Worm (Caenorhabditis elegans) whole organism, mixed stage, embryonic: ENCODE data around the gene rpy-1.

Experiments
- M03D4.4 ChIP-seq: sonication (generic microtip); optimal IDR thresholded peaks from 2 replicates; lab custom pipeline; 2017; ENCODE audit warnings: mild to moderate bottlenecking, missing genetic modification characterization, missing compliant biosample characterization
- ham-2 ChIP-seq: fragments of 200-800 bp; sonication (Bioruptor generic); optimal IDR thresholded peaks from 2 replicates; lab custom pipeline; 2018; ENCODE audit warnings: mild to moderate bottlenecking, missing genetic modification characterization, missing compliant biosample characterization
- lin-32 ChIP-seq: fragments of 200-800 bp; sonication (Bioruptor generic); optimal IDR thresholded peaks from 2 replicates; lab custom pipeline; 2018; ENCODE audit warnings: mild to moderate bottlenecking, missing genetic modification characterization, missing compliant biosample characterization
- lsy-2 ChIP-seq: fragments of 150-350 bp; optimal IDR thresholded peaks from 2 replicates; lab custom pipeline; 2014; ENCODE audit warnings: missing biosample characterization, missing genetic modification characterization
- mep-1 ChIP-seq: fragments of 150-350 bp; optimal IDR thresholded peaks from 2 replicates; lab custom pipeline; 2017; ENCODE audit warnings: missing biosample characterization, missing genetic modification reagents, missing genetic modification characterization, inconsistent platforms
- nhr-76 ChIP-seq: sonication (generic microtip); optimal IDR thresholded peaks from 2 replicates; lab custom pipeline; 2017; ENCODE audit warnings: missing biosample characterization, missing genetic modification characterization
- pha-4 ChIP-seq: fragments of 150-350 bp; optimal IDR thresholded peaks from 2 replicates; lab custom pipeline; 2018; ENCODE audit warnings: missing biosample characterization, missing genetic modification reagents, missing genetic modification characterization
- snpc-4 ChIP-seq: fragments of 150-350 bp; optimal IDR thresholded peaks from 2 replicates; lab custom pipeline; 2014; ENCODE audit warnings: missing biosample characterization, missing genetic modification characterization
- sptf-1 ChIP-seq: sonication (generic microtip); optimal IDR thresholded peaks from 2 replicates; lab custom pipeline; 2017; ENCODE audit warnings: mild to moderate bottlenecking, missing genetic modification characterization, moderate library complexity, missing compliant biosample characterization
- ztf-11 ChIP-seq: fragments of 150-350 bp; optimal IDR thresholded peaks from 2 replicates; lab custom pipeline; 2014; ENCODE audit warnings: missing biosample characterization, missing genetic modification characterization

DNA sequence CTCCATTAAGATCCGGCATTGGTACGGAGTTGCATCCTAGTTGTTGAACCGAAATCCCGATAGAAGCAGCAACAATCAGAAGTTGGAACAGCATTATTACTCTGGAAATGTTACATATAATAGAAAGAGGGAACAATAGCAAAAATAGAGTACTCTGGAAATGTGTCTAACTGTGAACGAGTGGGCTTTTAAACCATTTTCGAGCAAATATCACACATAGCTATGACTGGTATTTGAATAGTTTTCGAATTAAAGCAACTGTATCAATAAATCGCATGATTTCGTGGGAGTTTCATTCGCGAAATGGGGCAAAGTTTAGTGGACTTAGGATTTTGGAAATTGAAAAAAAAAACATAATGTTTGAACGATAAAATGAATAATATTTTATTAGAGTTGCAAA, 44.0 kb upstream of the rpy-1 start, which contains the start of gene F41G3.10:
- TF ChIP-seq M03D4.4 = no peak
- TF ChIP-seq ham-2 = no peak
- no peak for TF ChIP-seq nhr-76
- TF ChIP-seq pha-4 (tag; lab: Kevin White, UChicago) = no peak
- TF ChIP-seq mep-1 = no peak
- TF ChIP-seq lin-32 = no peak
- TF ChIP-seq ztf-11 (tag; lab: Kevin White, UChicago) = no peak
- TF ChIP-seq sptf-1 (tag; lab: Kevin White, UChicago) = no peak
- TF ChIP-seq lsy-2 (tag; lab: Kevin White, UChicago) = no peak
- no peak for TF ChIP-seq snpc-4 (tag; lab: Kevin White, UChicago)
